Worm (Caenorhabditis elegans): ENCODE results near the gene C27A7.3.

ce11 chrV:12188830-12189229 lies 48.1 kb downstream of the C27A7.3 start:
- TF ChIP-seq blmp-1 (tag; optimal IDR thresholded peaks at IDR 0.05) (no peak), nhr-12 (tag; optimal IDR thresholded peaks at IDR 0.05) (no peak), fos-1 (tag; optimal IDR thresholded peaks at IDR 0.05) (no peak), ceh-90 (tag; optimal IDR thresholded peaks at IDR 0.05) (no peak), pag-3 (tag; optimal IDR thresholded peaks at IDR 0.05; ENCODE audit: borderline replicate concordance, insufficient read depth) (no peak), fkh-10 (GFP tag; optimal IDR thresholded peaks at IDR 0.05) (no peak), fkh-4 (tag; optimal IDR thresholded peaks at IDR 0.05; ENCODE audit: borderline replicate concordance) (no peak), nhr-11 (tag; optimal IDR thresholded peaks at IDR 0.05) (no peak), pqm-1 (tag; optimal IDR thresholded peaks at IDR 0.05) (no peak), lin-39 (tag; optimal IDR thresholded peaks at IDR 0.05) (no peak), lin-13 (GFP tag; optimal IDR thresholded peaks at IDR 0.05) (no peak), efl-1 (optimal IDR thresholded peaks at IDR 0.05) (no peak), efl-1 (GFP tag; optimal IDR thresholded peaks at IDR 0.05 in 1 of 2) (no peak), ztf-11 (tag; optimal IDR thresholded peaks at IDR 0.05) (no peak)
